Worm (Caenorhabditis elegans): ENCODE measurements around the gene srlf-31.

DNA sequence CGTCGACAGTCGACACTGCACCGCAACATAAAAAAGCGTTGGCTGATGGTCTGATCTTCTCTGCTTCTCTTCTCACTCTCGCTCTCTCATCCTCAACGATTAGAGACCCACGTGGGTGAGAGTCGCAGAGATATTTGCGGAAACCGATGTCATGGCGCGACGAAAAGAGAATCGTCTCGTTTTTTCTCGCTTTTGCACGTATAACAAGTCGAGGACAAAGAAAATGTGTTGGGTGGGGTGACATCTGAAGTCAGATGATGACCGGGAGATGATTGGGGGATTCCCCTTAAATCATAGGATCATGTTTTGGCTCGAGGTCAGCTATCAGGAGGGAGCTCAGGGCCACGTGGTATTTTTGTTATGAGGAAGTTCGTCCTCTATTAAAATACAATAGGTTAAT, 33.4 kb upstream of the srlf-31 start:
- no peak for TF ChIP-seq him-1 (tag; optimal IDR thresholded peaks at IDR 0.05)
- TF ChIP-seq W03F9.2 (tag; optimal IDR thresholded peaks at IDR 0.05), result no peak

All from whole organism, L4/young adult.